Worm (Caenorhabditis elegans): ENCODE data around the gene egli-1.

DNA sequence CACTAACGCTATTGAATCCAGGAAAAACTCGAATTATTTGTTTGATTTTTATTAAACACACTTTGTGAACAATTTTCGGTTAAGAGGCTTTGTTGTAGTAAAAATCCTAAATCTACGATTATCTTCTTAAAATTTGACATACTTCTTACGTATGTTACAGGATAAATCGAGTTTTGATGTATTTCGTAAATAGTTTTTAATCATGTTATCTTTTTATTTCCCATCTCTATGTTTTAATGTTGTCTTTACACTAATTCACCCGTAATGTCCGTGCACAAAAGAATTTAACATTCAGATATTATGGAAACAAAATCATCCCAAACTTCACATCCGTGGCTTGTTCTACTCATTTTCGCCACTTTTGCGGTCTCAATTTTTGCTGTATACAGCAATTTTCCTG lies at the start of gene egli-1:
- TF ChIP-seq cog-1 (tag; optimal IDR thresholded peaks at IDR 0.05) (no peak), T22C8.4 (GFP tag; IDR thresholded peaks at IDR 0.05) (no peak), tab-1 (GFP tag; IDR thresholded peaks at IDR 0.05) (no peak), flt-1 (GFP tag; IDR thresholded peaks at IDR 0.05) (no peak)

Data from whole organism, midembryonic.